Worm (Caenorhabditis elegans) whole organism, young adult: ENCODE results near the gene gpa-7.

Experiments
- D2030.7 ChIP-seq: fragments of 200-800 bp; sonication (Bioruptor generic); IDR thresholded peaks from 2 replicates; pipeline ENCODE4 v1.3.6; 2022; ENCODE audit warnings: missing genetic modification reagents, missing genetic modification characterization, missing compliant biosample characterization
- F10E7.11 ChIP-seq: sonication (generic microtip); optimal IDR thresholded peaks from 2 replicates; lab custom pipeline; 2017; ENCODE audit warnings: mild to moderate bottlenecking, missing genetic modification characterization, moderate library complexity, missing compliant biosample characterization
- F33H1.4 ChIP-seq: fragments of 200-800 bp; sonication (Bioruptor generic); IDR thresholded peaks from 2 replicates; pipeline ENCODE4 v1.3.6; 2022; ENCODE audit warnings: missing genetic modification reagents, missing genetic modification characterization, missing compliant biosample characterization
- F37B4.10 ChIP-seq: fragments of 200-800 bp; sonication (Bioruptor generic); IDR thresholded peaks from 2 replicates; pipeline ENCODE4 v1.3.6; 2022; ENCODE audit warnings: missing genetic modification characterization, missing compliant biosample characterization
- F55B11.4 ChIP-seq: sonication (generic microtip); optimal IDR thresholded peaks from 2 replicates; lab custom pipeline; 2016; ENCODE audit warnings: missing compliant biosample characterization, missing genetic modification characterization, borderline replicate concordance; ENCODE audit not compliant: insufficient read depth
- F57A8.1 ChIP-seq: fragments of 200-800 bp; sonication (Bioruptor generic); optimal IDR thresholded peaks from 2 replicates; lab custom pipeline; 2018; ENCODE audit warnings: mild to moderate bottlenecking, missing genetic modification characterization, moderate library complexity, missing compliant biosample characterization
- K11D2.4 ChIP-seq: fragments of 200-800 bp; sonication (Bioruptor generic); IDR thresholded peaks from 2 replicates; pipeline ENCODE4 v1.3.6; 2022; ENCODE audit warnings: missing genetic modification reagents, missing genetic modification characterization, missing compliant biosample characterization
- T07F8.4 ChIP-seq: sonication (generic microtip); optimal IDR thresholded peaks from 2 replicates; lab custom pipeline; 2016; ENCODE audit warnings: mild to moderate bottlenecking, missing genetic modification characterization, moderate library complexity, missing compliant biosample characterization
- Y53F4B.3 ChIP-seq: fragments of 200-800 bp; sonication (Bioruptor generic); IDR thresholded peaks from 2 replicates; pipeline ENCODE4 v1.3.6; 2022; ENCODE audit warnings: missing genetic modification reagents, missing genetic modification characterization, missing compliant biosample characterization
- Y53G8AR.9 ChIP-seq: fragments of 200-800 bp; sonication (Bioruptor generic); conservative IDR thresholded peaks from 2 replicates; pipeline ENCODE4 v1.3.6; 2022; ENCODE audit warnings: missing genetic modification reagents, missing genetic modification characterization, missing compliant biosample characterization
- ZK185.1 ChIP-seq: sonication (generic microtip); optimal IDR thresholded peaks from 2 replicates; lab custom pipeline; 2016; ENCODE audit warnings: mild to moderate bottlenecking, missing genetic modification characterization, missing compliant biosample characterization; ENCODE audit not compliant: poor library complexity, severe bottlenecking
- aptf-2 ChIP-seq: fragments of 200-800 bp; sonication (Bioruptor generic); conservative IDR thresholded peaks from 2 replicates; pipeline ENCODE4 v1.3.6; 2022; ENCODE audit warnings: missing genetic modification reagents, missing genetic modification characterization, missing compliant biosample characterization
- aptf-3 ChIP-seq: fragments of 200-800 bp; sonication (Bioruptor generic); IDR thresholded peaks from 2 replicates; pipeline ENCODE4 v1.3.6; 2022; ENCODE audit warnings: missing genetic modification characterization, missing compliant biosample characterization
- atf-7 ChIP-seq: sonication (generic microtip); optimal IDR thresholded peaks from 2 replicates; lab custom pipeline; 2017; ENCODE audit warnings: mild to moderate bottlenecking, missing genetic modification characterization, missing compliant biosample characterization
- attf-3 ChIP-seq: fragments of 200-800 bp; sonication (Bioruptor generic); conservative IDR thresholded peaks from 2 replicates; pipeline ENCODE4 v1.3.6; 2022; ENCODE audit warnings: missing genetic modification reagents, missing genetic modification characterization, missing compliant biosample characterization
- cebp-1 ChIP-seq, 2 experiments: fragments of 200-800 bp in 1 of 2; sonication (Bioruptor generic) in 1 of 2; sonication (generic microtip) in 1 of 2; IDR thresholded peaks in 1 of 2; optimal IDR thresholded peaks in 1 of 2; 2 replicates each; pipeline versions ENCODE4 v1.3.6 to Lab custom; 2017 to 2022; ENCODE audit warnings: missing compliant biosample characterization in 2 of 2, missing genetic modification characterization in 2 of 2, mild to moderate bottlenecking in 1 of 2, missing genetic modification reagents in 1 of 2, moderate library complexity in 1 of 2
- ceh-79 ChIP-seq: sonication (generic microtip); optimal IDR thresholded peaks from 2 replicates; lab custom pipeline; 2017; ENCODE audit warnings: mild to moderate bottlenecking, missing genetic modification characterization, missing compliant biosample characterization
- chd-7 ChIP-seq: sonication (generic microtip); optimal IDR thresholded peaks from 2 replicates; lab custom pipeline; 2016; ENCODE audit warnings: mild to moderate bottlenecking, missing genetic modification characterization, moderate library complexity, missing compliant biosample characterization
- die-1 ChIP-seq: sonication (generic microtip); optimal IDR thresholded peaks from 2 replicates; lab custom pipeline; 2016; ENCODE audit warnings: missing genotype, mild to moderate bottlenecking, missing genetic modification characterization, missing compliant biosample characterization
- dox-1 ChIP-seq: fragments of 200-800 bp; sonication (Bioruptor generic); IDR thresholded peaks from 2 replicates; pipeline ENCODE4 v1.3.6; 2022; ENCODE audit warnings: missing genetic modification reagents, missing genetic modification characterization, missing compliant biosample characterization
- dpff-1 ChIP-seq: sonication (generic microtip); optimal IDR thresholded peaks from 2 replicates; lab custom pipeline; 2017; ENCODE audit warnings: mild to moderate bottlenecking, missing genetic modification characterization, missing compliant biosample characterization
- egl-44 ChIP-seq: fragments of 200-800 bp; sonication (Bioruptor generic); IDR thresholded peaks from 2 replicates; pipeline ENCODE4 v1.3.6; 2022; ENCODE audit warnings: missing genetic modification reagents, missing genetic modification characterization, missing compliant biosample characterization
- fkh-3 ChIP-seq: sonication (generic microtip); optimal IDR thresholded peaks from 2 replicates; lab custom pipeline; 2016; ENCODE audit warnings: mild to moderate bottlenecking, missing genetic modification characterization, missing compliant biosample characterization
- hlh-12 ChIP-seq: sonication (generic microtip); optimal IDR thresholded peaks from 2 replicates; lab custom pipeline; 2016; ENCODE audit warnings: missing genetic modification characterization, missing compliant biosample characterization
- hrde-1 ChIP-seq: sonication (generic microtip); optimal IDR thresholded peaks from 2 replicates; lab custom pipeline; 2016; ENCODE audit warnings: missing genetic modification characterization, mild to moderate bottlenecking, missing compliant biosample characterization, moderate library complexity, missing genotype, missing genetic modification reagents, borderline replicate concordance
- let-607 ChIP-seq, 2 experiments: fragments of 200-800 bp in 1 of 2; sonication (Bioruptor generic) in 1 of 2; sonication (generic microtip) in 1 of 2; optimal IDR thresholded peaks; 2 replicates each; lab custom pipeline; 2016 to 2018; ENCODE audit warnings: mild to moderate bottlenecking in 2 of 2, missing compliant biosample characterization in 2 of 2, missing genetic modification characterization in 2 of 2, moderate library complexity in 2 of 2, missing genotype in 1 of 2
- lin-26 ChIP-seq: fragments of 200-800 bp; sonication (Bioruptor generic); IDR thresholded peaks from 2 replicates; pipeline ENCODE4 v1.3.6; 2022; ENCODE audit warnings: missing genetic modification reagents, missing genetic modification characterization, missing compliant biosample characterization
- madf-3 ChIP-seq: fragments of 200-800 bp; sonication (Bioruptor generic); IDR thresholded peaks from 2 replicates; pipeline ENCODE4 v1.3.6; 2022; ENCODE audit warnings: missing genetic modification reagents, missing genetic modification characterization, missing compliant biosample characterization
- madf-6 ChIP-seq: fragments of 200-800 bp; sonication (Bioruptor generic); IDR thresholded peaks from 2 replicates; pipeline ENCODE4 v1.3.6; 2022; ENCODE audit warnings: missing genetic modification reagents, missing genetic modification characterization, missing compliant biosample characterization
- mel-28 ChIP-seq: sonication (generic microtip); optimal IDR thresholded peaks from 2 replicates; lab custom pipeline; 2016; ENCODE audit warnings: borderline replicate concordance, mild to moderate bottlenecking, missing genetic modification characterization, missing compliant biosample characterization
- mxl-1 ChIP-seq: sonication (generic microtip); optimal IDR thresholded peaks from 2 replicates; lab custom pipeline; 2016; ENCODE audit warnings: missing genetic modification characterization, missing compliant biosample characterization
- nfyb-1 ChIP-seq: fragments of 200-800 bp; sonication (Bioruptor generic); IDR thresholded peaks from 2 replicates; pipeline ENCODE4 v1.3.6; 2022; ENCODE audit warnings: missing genetic modification reagents, missing genetic modification characterization, missing compliant biosample characterization
- nhr-120 ChIP-seq: fragments of 200-800 bp; sonication (Bioruptor generic); IDR thresholded peaks from 2 replicates; pipeline ENCODE4 v1.3.6; 2022; ENCODE audit warnings: missing genetic modification characterization, missing compliant biosample characterization
- nhr-90 ChIP-seq: sonication (generic microtip); optimal IDR thresholded peaks from 2 replicates; lab custom pipeline; 2016; ENCODE audit warnings: missing genotype, mild to moderate bottlenecking, missing genetic modification characterization, missing compliant biosample characterization
- snpc-1.1 ChIP-seq: sonication (generic microtip); optimal IDR thresholded peaks from 2 replicates; lab custom pipeline; 2017; ENCODE audit warnings: missing genetic modification characterization, mild to moderate bottlenecking, missing compliant biosample characterization, antibody characterized with exemption, moderate library complexity, missing genotype, missing genetic modification reagents; ENCODE audit not compliant: insufficient read depth
- snpc-1.3 ChIP-seq: sonication (generic microtip); optimal IDR thresholded peaks from 2 replicates; lab custom pipeline; 2017; ENCODE audit warnings: missing genetic modification characterization, mild to moderate bottlenecking, missing compliant biosample characterization, antibody characterized with exemption, moderate library complexity, missing genotype, missing genetic modification reagents; ENCODE audit not compliant: insufficient read depth
- snpc-4 ChIP-seq, 5 experiments: fragments of 150-350 bp in 1 of 5; sonication (generic microtip) in 4 of 5; optimal IDR thresholded peaks; 2 replicates each; lab custom pipeline; 2014 to 2018; ENCODE audit warnings: missing genetic modification characterization in 5 of 5, missing biosample characterization in 3 of 5, antibody characterized with exemption in 2 of 5, mild to moderate bottlenecking in 2 of 5, missing compliant biosample characterization in 2 of 5, missing genotype in 2 of 5, moderate library complexity in 2 of 5, missing genetic modification reagents in 1 of 5
- tbx-9 ChIP-seq: sonication (generic microtip); optimal IDR thresholded peaks from 2 replicates; lab custom pipeline; 2016; ENCODE audit warnings: borderline replicate concordance, missing genetic modification characterization, inconsistent platforms, missing compliant biosample characterization
- unc-62 ChIP-seq: fragments of 150-350 bp; optimal IDR thresholded peaks from 2 replicates; lab custom pipeline; 2014; ENCODE audit warnings: missing biosample characterization, missing genetic modification reagents, missing genetic modification characterization
- xnd-1 ChIP-seq: sonication (generic microtip); optimal IDR thresholded peaks from 2 replicates; lab custom pipeline; 2016; ENCODE audit warnings: missing genotype, missing genetic modification reagents, missing genetic modification characterization, missing compliant biosample characterization
- ztf-18 ChIP-seq: sonication (generic microtip); optimal IDR thresholded peaks from 2 replicates; lab custom pipeline; 2016; ENCODE audit warnings: missing genotype, mild to moderate bottlenecking, missing genetic modification characterization, missing compliant biosample characterization

Gene gpa-7

ce11 chrIV:10367740-10368246 lies 36.0 kb upstream of the gpa-7 start, which contains the start of gene pges-2:
Gene pges-2, minus strand, starts transcription at chrIV:10367790.
- no peak for TF ChIP-seq snpc-1.1 (tag; lab: Kevin White, UChicago)
- no peak for TF ChIP-seq F57A8.1
- no peak for TF ChIP-seq attf-3 (GFP tag; lab: Robert Waterston, UW)
- no peak for TF ChIP-seq fkh-3 (tag; lab: Kevin White, UChicago)
- peak; percentile 84 for TF ChIP-seq F33H1.4
- peak; percentile 47 for TF ChIP-seq ztf-18 (tag; lab: Kevin White, UChicago)
- 0 out of 2 replicates have a peak, but pooled peaks have one; percentile 20 for TF ChIP-seq nfyb-1 (GFP tag; lab: Robert Waterston, UW)
- peak; percentile 6; the same call in 1 of the 2 replicates for TF ChIP-seq madf-6 (GFP tag; lab: Robert Waterston, UW)

- TF ChIP-seq cebp-1 (GFP tag; IDR thresholded peaks at IDR 0.05; lab: Robert Waterston, UW) (no peak; the same call in 1 of the 2 replicates), cebp-1 (tag; optimal IDR thresholded peaks at IDR 0.05; lab: Kevin White, UChicago) (peak; percentile 82), mel-28 (tag; lab: Kevin White, UChicago) (no peak), let-607 (tag; optimal IDR thresholded peaks at IDR 0.05; lab: Kevin White, UChicago) (no peak), xnd-1 (tag; lab: Kevin White, UChicago) (no peak), T07F8.4 (no peak), dox-1 (no peak)
These were observed 35.5 kb upstream of the gpa-7 start, which contains the start of gene iars-1 for ce11 chrIV:10368326-10368725. Gene iars-1, plus strand, starts transcription at chrIV:10368601.

- TF ChIP-seq F55B11.4 (tag; lab: Kevin White, UChicago) (no peak), aptf-2 (no peak), mxl-1 (tag; lab: Kevin White, UChicago) (no peak), Y53F4B.3 (GFP tag; lab: Robert Waterston, UW) (no peak), dpff-1 (tag; lab: Kevin White, UChicago) (no peak), snpc-1.3 (tag; lab: Kevin White, UChicago) (no peak), madf-3 (GFP tag; lab: Robert Waterston, UW) (no peak), nhr-120 (no peak), atf-7 (no peak), die-1 (tag; lab: Kevin White, UChicago) (no peak), egl-44 (GFP tag; lab: Robert Waterston, UW) (no peak), snpc-4 (GFP tag; optimal IDR thresholded peaks at IDR 0.05; lab: Kevin White, UChicago) (peak; percentile 38), snpc-4 (tag; optimal IDR thresholded peaks at IDR 0.05; lab: Kevin White, UChicago) (peak in 3 of 4 experiments; percentile 40 to 58 (median 55)), lin-26 (no peak), tbx-9 (no peak), F57A8.1 (no peak), nhr-90 (tag; lab: Kevin White, UChicago) (no peak), hlh-12 (tag; lab: Kevin White, UChicago) (no peak), D2030.7 (GFP tag; lab: Robert Waterston, UW) (0 out of 2 replicates have a peak, but pooled peaks have one; percentile 22), F10E7.11 (tag; lab: Kevin White, UChicago) (no peak), Y53G8AR.9 (GFP tag; lab: Robert Waterston, UW) (peak; percentile 35; the same call in 1 of the 2 replicates), snpc-1.1 (tag; lab: Kevin White, UChicago) (no peak), unc-62 (GFP tag; lab: Kevin White, UChicago) (no peak), ZK185.1 (peak; percentile 57), chd-7 (tag; lab: Kevin White, UChicago) (no peak), let-607 (tag; optimal IDR thresholded peaks at IDR 0.05; lab: Kevin White, UChicago) (peak in 1 of 2 experiments; percentile 49), K11D2.4 (GFP tag; lab: Robert Waterston, UW) (0 out of 2 replicates have a peak, but pooled peaks have one; percentile 39), aptf-3 (GFP tag; lab: Robert Waterston, UW) (no peak), ceh-79 (no peak), hrde-1 (peak; percentile 34), F37B4.10 (GFP tag; lab: Robert Waterston, UW) (no peak)
These were observed 30.0 kb upstream of the gpa-7 start, which contains the start of gene mpz-5 for ce11 chrIV:10373772-10374288. Gene mpz-5, minus strand, starts transcription at chrIV:10373822.
